Worm (Caenorhabditis elegans): ENCODE measurements around the gene him-5.

The him-5 gene

ce11 chrV:14141846-14142245 is 51.6 kb downstream of the him-5 start:
- TF ChIP-seq syd-9 (tag; optimal IDR thresholded peaks at IDR 0.05) (no peak), lim-6 (tag; optimal IDR thresholded peaks at IDR 0.05) (no peak), zip-5 (tag; optimal IDR thresholded peaks at IDR 0.05) (no peak), fax-1 (tag; optimal IDR thresholded peaks at IDR 0.05) (no peak), hlh-30 (tag; optimal IDR thresholded peaks at IDR 0.05; ENCODE audit: insufficient read depth) (no peak), nhr-232 (tag; optimal IDR thresholded peaks at IDR 0.05) (no peak)
